Worm (Caenorhabditis elegans) whole organism, L4 larva: ENCODE measurements around the gene mec-18.
A peak's percentile ranks its signal among the peaks of the same experiment; 100 is the strongest.

ENCODE experiments used
- D1046.2 ChIP-seq: fragments of 200-800 bp; sonication (Bioruptor generic); IDR thresholded peaks from 2 replicates; pipeline ENCODE4 v1.3.6; 2022; ENCODE audit warnings: missing genetic modification characterization, missing compliant biosample characterization
- F10B5.3 ChIP-seq: sonication (generic microtip); optimal IDR thresholded peaks from 2 replicates; lab custom pipeline; 2016; ENCODE audit warnings: mild to moderate bottlenecking, missing genetic modification characterization, missing compliant biosample characterization
- F26F4.8 ChIP-seq: fragments of 200-800 bp; sonication (Bioruptor generic); conservative IDR thresholded peaks from 2 replicates; pipeline ENCODE4 v1.3.6; 2022; ENCODE audit warnings: missing genetic modification characterization, missing compliant biosample characterization
- ZK337.2 ChIP-seq: fragments of 200-800 bp; sonication (Bioruptor generic); IDR thresholded peaks from 2 replicates; pipeline ENCODE4 v1.3.6; 2022; ENCODE audit warnings: missing genetic modification reagents, missing genetic modification characterization, missing compliant biosample characterization
- aha-1 ChIP-seq: fragments of 150-350 bp; peaks from one replicate; lab custom pipeline; 2014; ENCODE audit warnings: missing biosample characterization, missing genetic modification characterization
- ceh-20 ChIP-seq: fragments of 200-800 bp; sonication (Bioruptor generic); IDR thresholded peaks from 2 replicates; pipeline ENCODE4 v1.3.6; 2022; ENCODE audit warnings: missing genetic modification reagents, missing genetic modification characterization, missing compliant biosample characterization
- ces-1 ChIP-seq: fragments of 150-350 bp; sonication (generic microtip); optimal IDR thresholded peaks from 4 replicates; lab custom pipeline; 2014; ENCODE audit warnings: missing biosample characterization, missing genetic modification reagents, missing genetic modification characterization
- ctbp-1 ChIP-seq: fragments of 200-800 bp; sonication (Bioruptor generic); IDR thresholded peaks from 2 replicates; pipeline ENCODE4 v1.3.6; 2022; ENCODE audit warnings: missing genetic modification reagents, missing genetic modification characterization, missing compliant biosample characterization
- daf-16 ChIP-seq, 3 experiments: sonication (generic microtip); optimal IDR thresholded peaks; 2 replicates each; lab custom pipeline; 2016 to 2017; ENCODE audit warnings: missing genetic modification characterization in 3 of 3, missing genetic modification reagents in 3 of 3, mild to moderate bottlenecking in 2 of 3, missing compliant biosample characterization in 2 of 3, missing biosample characterization in 1 of 3, moderate library complexity in 1 of 3
- dmd-6 ChIP-seq: fragments of 200-800 bp; sonication (Bioruptor generic); IDR thresholded peaks from 2 replicates; pipeline ENCODE4 v1.3.6; 2022; ENCODE audit warnings: missing genetic modification reagents, missing genetic modification characterization, missing compliant biosample characterization
- dmd-9 ChIP-seq: fragments of 200-800 bp; sonication (Bioruptor generic); IDR thresholded peaks from 2 replicates; pipeline ENCODE4 v1.3.6; 2022; ENCODE audit warnings: missing genetic modification reagents, missing genetic modification characterization, missing compliant biosample characterization
- dpl-1 ChIP-seq: fragments of 150-350 bp; optimal IDR thresholded peaks from 2 replicates; lab custom pipeline; 2014; ENCODE audit warnings: missing biosample characterization, missing genetic modification reagents, missing genetic modification characterization
- dve-1 ChIP-seq: sonication (generic microtip); optimal IDR thresholded peaks from 2 replicates; lab custom pipeline; 2017; ENCODE audit warnings: antibody characterized with exemption, mild to moderate bottlenecking, missing genetic modification characterization, missing compliant biosample characterization; ENCODE audit not compliant: insufficient read depth
- gei-8 ChIP-seq: fragments of 200-800 bp; sonication (Bioruptor generic); optimal IDR thresholded peaks from 2 replicates; lab custom pipeline; 2018; ENCODE audit warnings: mild to moderate bottlenecking, missing genetic modification characterization, missing compliant biosample characterization
- hif-1 ChIP-seq, 2 experiments: sonication (generic microtip); optimal IDR thresholded peaks; 2 replicates each; lab custom pipeline; 2016 to 2017; ENCODE audit warnings: missing compliant biosample characterization in 2 of 2, missing genetic modification characterization in 2 of 2, missing genetic modification reagents in 2 of 2, missing genotype in 2 of 2, mild to moderate bottlenecking in 1 of 2
- hmg-1.1 ChIP-seq: fragments of 200-800 bp; sonication (Bioruptor generic); IDR thresholded peaks from 2 replicates; pipeline ENCODE4 v1.3.6; 2022; ENCODE audit warnings: missing genetic modification reagents, missing genetic modification characterization, missing compliant biosample characterization
- lin-13 ChIP-seq: fragments of 150-350 bp; optimal IDR thresholded peaks from 2 replicates; lab custom pipeline; 2014; ENCODE audit warnings: missing biosample characterization, missing genetic modification reagents, missing genetic modification characterization
- lin-39 ChIP-seq: fragments of 150-350 bp; optimal IDR thresholded peaks from 2 replicates; lab custom pipeline; 2014; ENCODE audit warnings: missing biosample characterization, missing genetic modification reagents, missing genetic modification characterization
- mep-1 ChIP-seq: fragments of 150-350 bp; sonication (generic microtip); optimal IDR thresholded peaks from 3 replicates; lab custom pipeline; 2014; ENCODE audit warnings: missing biosample characterization, missing genetic modification characterization
- mes-2 ChIP-seq: sonication (generic microtip); optimal IDR thresholded peaks from 2 replicates; lab custom pipeline; 2016; ENCODE audit warnings: missing genotype, mild to moderate bottlenecking, missing genetic modification characterization, missing compliant biosample characterization; ENCODE audit not compliant: poor library complexity, severe bottlenecking
- mxl-3 ChIP-seq: fragments of 200-800 bp; sonication (Bioruptor generic); optimal IDR thresholded peaks from 2 replicates; lab custom pipeline; 2018; ENCODE audit warnings: mild to moderate bottlenecking, missing genetic modification characterization, missing compliant biosample characterization
- nhr-11 ChIP-seq: fragments of 150-350 bp; optimal IDR thresholded peaks from 2 replicates; lab custom pipeline; 2014; ENCODE audit warnings: missing biosample characterization, missing genetic modification characterization
- nhr-111 ChIP-seq: fragments of 200-800 bp; sonication (Bioruptor generic); optimal IDR thresholded peaks from 2 replicates; lab custom pipeline; 2018; ENCODE audit warnings: mild to moderate bottlenecking, missing genetic modification characterization, missing compliant biosample characterization
- nhr-28 ChIP-seq: fragments of 150-350 bp; optimal IDR thresholded peaks from 2 replicates; lab custom pipeline; 2014; ENCODE audit warnings: missing biosample characterization, missing genetic modification characterization
- nhr-48 ChIP-seq: sonication (generic microtip); optimal IDR thresholded peaks from 2 replicates; lab custom pipeline; 2016; ENCODE audit warnings: mild to moderate bottlenecking, missing genetic modification characterization, missing compliant biosample characterization
- nhr-6 ChIP-seq: fragments of 150-350 bp; optimal IDR thresholded peaks from 2 replicates; lab custom pipeline; 2014; ENCODE audit warnings: missing biosample characterization, missing genetic modification characterization
- php-3 ChIP-seq: fragments of 200-800 bp; sonication (Bioruptor generic); IDR thresholded peaks from 2 replicates; pipeline ENCODE4 v1.3.6; 2022; ENCODE audit warnings: missing genetic modification reagents, missing genetic modification characterization, missing compliant biosample characterization
- rbr-2 ChIP-seq: sonication (generic microtip); optimal IDR thresholded peaks from 2 replicates; lab custom pipeline; 2016; ENCODE audit warnings: missing genotype, missing genetic modification characterization, missing compliant biosample characterization
- skn-1 ChIP-seq: fragments of 150-350 bp; optimal IDR thresholded peaks from 2 replicates; lab custom pipeline; 2014; ENCODE audit warnings: missing biosample characterization, missing genetic modification characterization
- snpc-4 ChIP-seq: fragments of 150-350 bp; optimal IDR thresholded peaks from 2 replicates; lab custom pipeline; 2014; ENCODE audit warnings: missing biosample characterization, missing genetic modification characterization
- spr-3 ChIP-seq: fragments of 200-800 bp; sonication (Bioruptor generic); optimal IDR thresholded peaks from 2 replicates; lab custom pipeline; 2018; ENCODE audit warnings: mild to moderate bottlenecking, missing genetic modification characterization, missing compliant biosample characterization
- tag-97 ChIP-seq: fragments of 200-800 bp; sonication (Bioruptor generic); IDR thresholded peaks from 2 replicates; pipeline ENCODE4 v1.3.6; 2022; ENCODE audit warnings: missing genetic modification characterization, missing compliant biosample characterization
- tra-1 ChIP-seq: fragments of 200-800 bp; sonication (Bioruptor generic); IDR thresholded peaks from 2 replicates; pipeline ENCODE4 v1.3.6; 2022; ENCODE audit warnings: missing genetic modification reagents, missing genetic modification characterization, missing compliant biosample characterization
- unc-39 ChIP-seq: sonication (generic microtip); optimal IDR thresholded peaks from 2 replicates; lab custom pipeline; 2017; ENCODE audit warnings: missing biosample characterization, missing genetic modification characterization
- unc-62 ChIP-seq, 3 experiments: fragments of 150-350 bp in 1 of 3; sonication (generic microtip); optimal IDR thresholded peaks in 2 of 3; peaks in 1 of 3; 1 replicate in 1 of 3; 2 replicates in 2 of 3; lab custom pipeline; 2014 to 2017; ENCODE audit warnings: missing biosample characterization in 3 of 3, missing genetic modification characterization in 3 of 3, missing genetic modification reagents in 3 of 3, missing genotype in 1 of 3
- vab-7 ChIP-seq: fragments of 200-800 bp; sonication (Bioruptor generic); IDR thresholded peaks from 2 replicates; pipeline ENCODE4 v1.3.6; 2022; ENCODE audit warnings: missing genetic modification reagents, missing genetic modification characterization, missing compliant biosample characterization
- zip-11 ChIP-seq: fragments of 200-800 bp; sonication (Bioruptor generic); IDR thresholded peaks from 2 replicates; pipeline ENCODE4 v1.3.6; 2022; ENCODE audit warnings: missing genetic modification characterization, missing compliant biosample characterization
- ztf-11 ChIP-seq: fragments of 150-350 bp; optimal IDR thresholded peaks from 2 replicates; lab custom pipeline; 2014; ENCODE audit warnings: missing biosample characterization, missing genetic modification characterization

The mec-18 gene

DNA sequence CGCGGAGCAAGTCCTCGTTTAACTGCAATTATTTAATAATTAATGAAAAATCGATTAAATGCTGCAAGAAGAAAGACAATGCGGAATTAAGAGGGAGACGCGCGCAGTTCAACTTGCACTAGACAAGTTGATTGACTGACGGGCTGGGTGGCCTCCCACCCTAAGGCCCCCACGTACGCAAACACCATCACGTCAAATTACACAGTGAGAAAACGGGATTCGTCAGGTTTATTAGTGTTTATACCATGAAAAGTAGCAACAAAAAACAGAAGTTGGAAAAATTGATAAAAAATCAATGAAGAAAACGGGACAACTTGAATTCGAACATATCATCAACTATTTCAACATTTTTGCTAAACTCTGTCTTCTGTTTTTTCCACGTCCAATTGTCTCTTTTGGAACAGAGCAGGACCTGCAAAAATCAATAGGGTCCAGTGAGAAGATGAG is 33.6 kb upstream of the mec-18 start:
- peak; percentile 62 for TF ChIP-seq mep-1 (tag; lab: Kevin White, UChicago)
- TF ChIP-seq nhr-111 = no peak
- TF ChIP-seq ceh-20 (GFP tag; lab: Robert Waterston, UW) = peak; percentile 34; the same call in 1 of the 2 replicates
- TF ChIP-seq dve-1 (tag; lab: Kevin White, UChicago) = no peak
- TF ChIP-seq ztf-11 (tag; lab: Kevin White, UChicago) = no peak
- peak; percentile 65 for TF ChIP-seq hmg-1.1 (GFP tag; lab: Robert Waterston, UW)
- TF ChIP-seq dmd-9 = no peak
- no peak for TF ChIP-seq daf-16 (GFP tag; optimal IDR thresholded peaks at IDR 0.05; lab: Kevin White, UChicago)
- TF ChIP-seq daf-16 (tag; optimal IDR thresholded peaks at IDR 0.05; lab: Kevin White, UChicago) = peak; percentile 67
- TF ChIP-seq rbr-2 = peak; percentile 37
- peak; percentile 39 for TF ChIP-seq dpl-1 (GFP tag; lab: Kevin White, UChicago)
- 0 out of 2 replicates have a peak, but pooled peaks have one; percentile 8 for TF ChIP-seq ctbp-1 (GFP tag; lab: Robert Waterston, UW)
- TF ChIP-seq mxl-3 (GFP tag; lab: Kevin White, UChicago) = peak; percentile 28
- TF ChIP-seq dmd-6 (GFP tag; lab: Robert Waterston, UW) = peak; percentile 44; the same call in 1 of the 2 replicates
- no peak for TF ChIP-seq hif-1 (tag; optimal IDR thresholded peaks at IDR 0.05; lab: Kevin White, UChicago)
- peak; percentile 52 for TF ChIP-seq nhr-28 (tag; lab: Kevin White, UChicago)
- TF ChIP-seq aha-1 (tag; lab: Kevin White, UChicago) = peak; percentile 43
- no peak for TF ChIP-seq tag-97 (GFP tag; lab: Robert Waterston, UW)

DNA sequence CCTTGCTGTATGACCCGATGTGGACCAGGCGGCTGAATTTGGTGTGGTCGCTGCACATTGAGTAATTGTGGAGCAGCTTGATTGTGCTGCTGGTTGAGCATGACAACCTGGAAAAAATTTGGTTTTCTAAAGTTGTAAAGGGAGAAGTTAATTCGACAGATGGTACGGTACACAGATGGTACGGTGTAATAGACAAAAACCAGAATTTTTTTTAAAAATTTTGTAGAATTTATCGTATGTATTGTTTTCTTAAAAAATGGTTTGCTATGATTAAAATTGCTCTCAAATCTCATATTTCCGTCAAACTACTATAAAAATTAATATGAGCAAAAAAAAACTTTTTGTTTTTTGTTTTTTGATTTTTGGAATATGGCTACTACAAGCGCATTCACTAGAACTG is 32.8 kb upstream of the mec-18 start, which contains the start of gene pqn-15:
TSS of gene pqn-15 (minus strand) at position 101 of the 400 bp plus-strand sequence.
- no peak for TF ChIP-seq zip-11 (GFP tag; lab: Robert Waterston, UW)
- no peak for TF ChIP-seq unc-39 (tag; lab: Kevin White, UChicago)
- no peak for TF ChIP-seq skn-1
- TF ChIP-seq snpc-4 = no peak
- TF ChIP-seq F10B5.3 = no peak
- TF ChIP-seq lin-13 (GFP tag; lab: Kevin White, UChicago) = no peak
- TF ChIP-seq dpl-1 (GFP tag; lab: Kevin White, UChicago) = no peak
- no peak for TF ChIP-seq nhr-48

DNA sequence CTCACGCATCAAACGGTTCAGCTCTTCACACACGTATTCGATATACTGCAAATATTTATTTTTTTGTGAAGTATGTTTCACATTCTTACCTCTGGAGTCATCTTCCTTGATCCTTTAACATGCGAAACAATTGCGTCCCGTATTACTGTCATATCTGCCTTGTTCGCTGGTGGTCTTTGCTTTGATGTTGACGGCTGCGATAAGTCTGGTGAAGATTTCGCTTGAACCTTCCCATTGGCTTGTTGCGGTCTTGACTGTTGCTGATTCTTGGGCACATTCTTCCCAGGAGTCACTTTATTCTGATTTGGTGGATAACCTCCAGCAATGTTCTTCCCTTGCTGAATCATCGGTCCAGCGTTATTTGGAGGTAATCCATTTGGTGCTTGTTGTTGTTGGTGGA is 29.2 kb upstream of the mec-18 start:
- TF ChIP-seq nhr-48 = no peak
- TF ChIP-seq unc-62 (GFP tag; optimal IDR thresholded peaks at IDR 0.05 in 1 of 2; lab: Kevin White, UChicago) = peak in 1 of 2 experiments; percentile 91
- TF ChIP-seq unc-62 (tag; optimal IDR thresholded peaks at IDR 0.05; lab: Kevin White, UChicago) = no peak

DNA sequence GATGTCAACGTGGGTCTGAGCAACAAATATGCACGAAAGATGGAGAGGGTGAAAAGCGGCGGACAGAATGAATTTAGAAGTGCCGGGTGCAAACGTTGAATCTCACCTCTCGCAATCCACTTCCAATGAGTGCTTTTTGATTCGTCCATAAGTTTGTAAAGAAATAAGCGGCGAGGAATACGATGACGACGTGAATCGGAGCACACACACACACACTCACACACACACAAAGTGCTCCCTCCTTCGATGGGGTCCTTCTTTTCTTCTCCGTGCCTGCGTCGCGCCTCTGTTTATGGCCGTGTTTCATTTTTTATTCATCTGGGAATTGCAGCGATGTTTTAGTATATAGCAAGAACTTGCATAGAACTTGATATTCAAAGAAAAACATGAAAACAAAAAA is 23.4 kb upstream of the mec-18 start, which contains the start of gene paf-2:
TSS of gene paf-2 (minus strand) at position 290 of the 400 bp plus-strand sequence.
- 0 out of 2 replicates have a peak, but pooled peaks have one; percentile 24 for TF ChIP-seq ctbp-1 (GFP tag; lab: Robert Waterston, UW)
- no peak for TF ChIP-seq nhr-28 (tag; lab: Kevin White, UChicago)
- TF ChIP-seq hif-1 (tag; optimal IDR thresholded peaks at IDR 0.05; lab: Kevin White, UChicago) = peak in 1 of 2 experiments; percentile 1
- TF ChIP-seq ces-1 (GFP tag; lab: Kevin White, UChicago) = no peak
- TF ChIP-seq tra-1 (GFP tag; lab: Robert Waterston, UW) = no peak
- no peak for TF ChIP-seq php-3 (GFP tag; lab: Robert Waterston, UW)
- TF ChIP-seq spr-3 (GFP tag; lab: Kevin White, UChicago) = no peak
- peak; percentile 13 for TF ChIP-seq aha-1 (tag; lab: Kevin White, UChicago)
- no peak for TF ChIP-seq mes-2 (tag; lab: Kevin White, UChicago)
- TF ChIP-seq dmd-9 = no peak
- TF ChIP-seq vab-7 (GFP tag; lab: Robert Waterston, UW) = no peak
- TF ChIP-seq F26F4.8 (GFP tag; lab: Robert Waterston, UW) = no peak
- no peak for TF ChIP-seq lin-39 (tag; lab: Kevin White, UChicago)
- no peak for TF ChIP-seq nhr-6 (tag; lab: Kevin White, UChicago)
- no peak for TF ChIP-seq D1046.2 (GFP tag; lab: Robert Waterston, UW)
- TF ChIP-seq mep-1 (tag; lab: Kevin White, UChicago) = peak; percentile 22
- TF ChIP-seq ZK337.2 (GFP tag; lab: Robert Waterston, UW) = no peak
- TF ChIP-seq nhr-11 (tag; lab: Kevin White, UChicago) = no peak
- no peak for TF ChIP-seq tag-97 (GFP tag; lab: Robert Waterston, UW)
- TF ChIP-seq unc-62 (GFP tag; optimal IDR thresholded peaks at IDR 0.05 in 1 of 2; lab: Kevin White, UChicago) = peak in 1 of 2 experiments; percentile 68
- TF ChIP-seq unc-62 (tag; optimal IDR thresholded peaks at IDR 0.05; lab: Kevin White, UChicago) = no peak
- TF ChIP-seq gei-8 (GFP tag; lab: Kevin White, UChicago) = no peak
